Worm (Caenorhabditis elegans) whole organism, L3 larva: ENCODE data around the gene ttbk-3.

ENCODE experiments used
- ceh-28 ChIP-seq: fragments of 150-350 bp; optimal IDR thresholded peaks from 2 replicates; lab custom pipeline; 2014; ENCODE audit warnings: missing biosample characterization, missing genetic modification reagents, missing genetic modification characterization
- elt-3 ChIP-seq, 3 experiments: fragments of 150-350 bp in 1 of 3; sonication (generic microtip) in 2 of 3; optimal IDR thresholded peaks; 2 replicates in 2 of 3; 4 replicates in 1 of 3; lab custom pipeline; 2014 to 2017; ENCODE audit warnings: missing biosample characterization in 3 of 3, missing genetic modification characterization in 3 of 3
- nhr-11 ChIP-seq: fragments of 150-350 bp; optimal IDR thresholded peaks from 2 replicates; lab custom pipeline; 2014; ENCODE audit warnings: missing biosample characterization, missing genetic modification characterization
- skn-1 ChIP-seq: fragments of 150-350 bp; optimal IDR thresholded peaks from 2 replicates; lab custom pipeline; 2014; ENCODE audit warnings: missing biosample characterization, missing genetic modification characterization
- zag-1 ChIP-seq: fragments of 150-350 bp; optimal IDR thresholded peaks from 2 replicates; lab custom pipeline; 2014; ENCODE audit warnings: missing biosample characterization, missing genetic modification characterization

DNA sequence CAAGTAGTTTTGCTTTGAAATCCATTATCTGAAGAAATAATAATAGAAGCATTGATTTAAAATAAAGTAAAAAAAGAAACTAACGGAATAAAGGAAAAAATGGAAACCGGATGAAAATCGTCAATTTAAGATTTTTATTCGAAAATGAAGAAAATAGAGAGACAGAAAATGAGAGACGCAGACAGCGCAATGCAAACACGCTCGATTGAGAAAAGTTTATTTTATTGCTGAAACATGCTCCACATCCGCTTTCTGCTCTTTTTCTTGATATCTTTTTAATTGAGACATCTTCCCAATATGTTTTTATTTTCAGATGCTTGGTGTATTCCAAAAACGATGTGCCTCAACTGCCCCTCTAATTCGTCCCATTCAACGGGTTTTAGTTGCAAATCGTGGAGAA, 5.5 kb downstream of the ttbk-3 start, which contains the start of the genes prp-18 and mccc-1:
- TF ChIP-seq ceh-28 (tag; lab: Kevin White, UChicago): no peak
- no peak for TF ChIP-seq zag-1 (tag; lab: Kevin White, UChicago)
- no peak for TF ChIP-seq nhr-11
- TF ChIP-seq elt-3 (tag; optimal IDR thresholded peaks at IDR 0.05; lab: Kevin White, UChicago): no peak
- no peak for TF ChIP-seq skn-1 (tag; lab: Kevin White, UChicago)
